Worm (Caenorhabditis elegans) whole organism, young adult: ENCODE measurements around the gene ZK1248.20.

ENCODE experiments used
- F49E8.2 ChIP-seq: sonication (generic microtip); optimal IDR thresholded peaks from 3 replicates; lab custom pipeline; 2017; ENCODE audit warnings: missing genetic modification characterization, mild to moderate bottlenecking, missing compliant biosample characterization, antibody characterized with exemption, moderate library complexity; ENCODE audit not compliant: insufficient read depth
- Y67H2A.10 ChIP-seq: fragments of 200-800 bp; sonication (Bioruptor generic); conservative IDR thresholded peaks from 2 replicates; pipeline ENCODE4 v1.3.6; 2022; ENCODE audit warnings: missing genetic modification reagents, missing genetic modification characterization, missing compliant biosample characterization
- atf-7 ChIP-seq: sonication (generic microtip); optimal IDR thresholded peaks from 2 replicates; lab custom pipeline; 2017; ENCODE audit warnings: mild to moderate bottlenecking, missing genetic modification characterization, missing compliant biosample characterization
- efl-1 ChIP-seq: fragments of 150-350 bp; optimal IDR thresholded peaks from 2 replicates; lab custom pipeline; 2014; ENCODE audit warnings: missing biosample characterization, missing genetic modification reagents, missing genetic modification characterization
- lsy-27 ChIP-seq: sonication (generic microtip); optimal IDR thresholded peaks from 2 replicates; lab custom pipeline; 2017; ENCODE audit warnings: missing genetic modification characterization, mild to moderate bottlenecking, missing compliant biosample characterization, antibody characterized with exemption, missing genotype, borderline replicate concordance; ENCODE audit not compliant: insufficient read depth
- snpc-4 ChIP-seq, 5 experiments: fragments of 150-350 bp in 1 of 5; sonication (generic microtip) in 4 of 5; optimal IDR thresholded peaks; 2 replicates each; lab custom pipeline; 2014 to 2018; ENCODE audit warnings: missing genetic modification characterization in 5 of 5, missing biosample characterization in 3 of 5, antibody characterized with exemption in 2 of 5, mild to moderate bottlenecking in 2 of 5, missing compliant biosample characterization in 2 of 5, missing genotype in 2 of 5, moderate library complexity in 2 of 5, missing genetic modification reagents in 1 of 5
- unc-130 ChIP-seq: sonication (generic microtip); optimal IDR thresholded peaks from 2 replicates; lab custom pipeline; 2016; ENCODE audit warnings: missing genetic modification reagents, missing genetic modification characterization, missing compliant biosample characterization
- ztf-28 ChIP-seq: fragments of 200-800 bp; sonication (Bioruptor generic); IDR thresholded peaks from 2 replicates; pipeline ENCODE4 v1.3.6; 2022; ENCODE audit warnings: missing genetic modification reagents, missing genetic modification characterization, missing compliant biosample characterization

DNA sequence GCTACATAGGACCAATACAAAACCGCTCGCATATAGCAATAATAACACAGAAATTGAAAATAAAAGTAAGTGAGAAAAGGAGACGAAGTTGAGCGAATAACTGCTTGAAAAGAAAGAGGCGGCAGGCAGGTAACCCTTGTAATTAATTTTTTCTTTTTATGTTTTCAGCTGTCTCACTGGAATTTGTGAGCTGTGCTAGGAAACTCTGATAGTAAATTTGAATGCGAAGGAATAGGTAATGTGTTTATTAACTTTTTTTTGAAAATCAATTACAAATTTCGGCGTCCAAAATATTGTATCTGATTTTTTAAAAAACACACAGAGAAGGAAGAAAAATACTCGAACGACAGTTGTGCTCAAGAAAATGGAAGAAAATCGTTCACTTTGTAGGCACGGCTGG is 35.6 kb downstream of the ZK1248.20 start, which contains the start of gene H41C03.2:
- TF ChIP-seq lsy-27 (tag; lab: Kevin White, UChicago): no peak
- no peak for TF ChIP-seq Y67H2A.10
- TF ChIP-seq snpc-4 (GFP tag; optimal IDR thresholded peaks at IDR 0.05; lab: Kevin White, UChicago): no peak
- TF ChIP-seq snpc-4 (tag; optimal IDR thresholded peaks at IDR 0.05; lab: Kevin White, UChicago): no peak
- no peak for TF ChIP-seq F49E8.2 (tag; lab: Kevin White, UChicago)
- TF ChIP-seq efl-1 (GFP tag; lab: Kevin White, UChicago): no peak
- TF ChIP-seq ztf-28 (GFP tag; lab: Robert Waterston, UW): no peak
- TF ChIP-seq atf-7 (tag; lab: Kevin White, UChicago): no peak
- TF ChIP-seq unc-130 (GFP tag; lab: Kevin White, UChicago): no peak
